Fruit fly (Drosophila melanogaster): Measurements from ENCODE around the gene CG9175.

Gene CG9175

dm6 chr2L:6124815-6125214 lies 26.0 kb upstream of the CG9175 start, which contains the start of gene Arpc4 (continued):
- TF ChIP-seq Mrtf (GFP tag; IDR thresholded peaks at IDR 0.05) = peak; percentile 59; the same call in 1 of the 3 replicates
- peak; percentile 72 for TF ChIP-seq CG4617 (GFP tag; optimal IDR thresholded peaks at IDR 0.05; ENCODE audit: borderline replicate concordance)
- peak; percentile 48; the same call in 1 of the 2 replicates for TF ChIP-seq cas (GFP tag; IDR thresholded peaks at IDR 0.05)
- peak; percentile 37 to 58 for TF ChIP-seq dpn (GFP tag; optimal IDR thresholded peaks at IDR 0.05)
- TF ChIP-seq CG10979 (tag; optimal IDR thresholded peaks at IDR 0.05) = peak; percentile 50
- TF ChIP-seq ATbp (GFP tag; optimal IDR thresholded peaks at IDR 0.05) = no peak
- TF ChIP-seq Dp (GFP tag; optimal IDR thresholded peaks at IDR 0.05) = peak; percentile 29
- TF ChIP-seq abd-A (tag; optimal IDR thresholded peaks at IDR 0.05) = no peak
- TF ChIP-seq dysf (GFP tag; IDR thresholded peaks at IDR 0.05) = peak; percentile 83
- peak; percentile 67; the same call in 2 of the 3 replicates for TF ChIP-seq CG14050 (GFP tag; IDR thresholded peaks at IDR 0.05)
- peak; percentile 53 for TF ChIP-seq CG1602 (GFP tag; optimal IDR thresholded peaks at IDR 0.05)
- TF ChIP-seq kni (GFP tag; optimal IDR thresholded peaks at IDR 0.05) = no peak
- TF ChIP-seq Doc3 (GFP tag; IDR thresholded peaks at IDR 0.05; ENCODE audit: partially characterized antibody) = no peak
- TF ChIP-seq Atf-2 (GFP tag; optimal IDR thresholded peaks at IDR 0.05) = no peak
- no peak for TF ChIP-seq grn (GFP tag; optimal IDR thresholded peaks at IDR 0.05)
- TF ChIP-seq ind (GFP tag; optimal IDR thresholded peaks at IDR 0.05) = peak; percentile 50
- no peak for TF ChIP-seq CG15011 (GFP tag; optimal IDR thresholded peaks at IDR 0.05)
- no peak for TF ChIP-seq CG17912 (GFP tag; optimal IDR thresholded peaks at IDR 0.05)
- TF ChIP-seq Hr3 (GFP tag; optimal IDR thresholded peaks at IDR 0.05) = peak; percentile 30
- TF ChIP-seq salm (tag; optimal IDR thresholded peaks at IDR 0.05) = no peak
- peak; percentile 55 for TF ChIP-seq CG8924 (tag; optimal IDR thresholded peaks at IDR 0.05)
- no peak for TF ChIP-seq hth (optimal IDR thresholded peaks at IDR 0.05)
- TF ChIP-seq Tbp (GFP tag; optimal IDR thresholded peaks at IDR 0.05) = no peak
- TF ChIP-seq nom (GFP tag; optimal IDR thresholded peaks at IDR 0.05) = no peak
- TF ChIP-seq CG17359 (tag; optimal IDR thresholded peaks at IDR 0.05) = peak; percentile 5
- no peak for TF ChIP-seq CG10959 (GFP tag; IDR thresholded peaks at IDR 0.05)
- no peak for TF ChIP-seq CG13894 (tag; optimal IDR thresholded peaks at IDR 0.05)
- no peak for TF ChIP-seq CG31388 (GFP tag; optimal IDR thresholded peaks at IDR 0.05)
- TF ChIP-seq Sin3A (optimal IDR thresholded peaks at IDR 0.05) = peak; percentile 26
- peak; percentile 71 for TF ChIP-seq E2f2 (GFP tag; IDR thresholded peaks at IDR 0.05)
- TF ChIP-seq CG10543 (GFP tag; optimal IDR thresholded peaks at IDR 0.05) = no peak
- TF ChIP-seq tgo (GFP tag; IDR thresholded peaks at IDR 0.05) = peak; percentile 74; the same call in 2 of the 3 replicates
- TF ChIP-seq ash1 (GFP tag; optimal IDR thresholded peaks at IDR 0.05) = no peak
- no peak for TF ChIP-seq zen2 (GFP tag; IDR thresholded peaks at IDR 0.05; ENCODE audit: partially characterized antibody)
- TF ChIP-seq Med (GFP tag) = peak; percentile 92
- peak; percentile 54 for TF ChIP-seq sisA (GFP tag; IDR thresholded peaks at IDR 0.05)
- TF ChIP-seq ab (GFP tag; optimal IDR thresholded peaks at IDR 0.05) = no peak
- TF ChIP-seq CG3995 (GFP tag; optimal IDR thresholded peaks at IDR 0.05) = no peak
- no peak for TF ChIP-seq CG12769 (tag; optimal IDR thresholded peaks at IDR 0.05)
- peak; percentile 36 for TF ChIP-seq Hsf (GFP tag; optimal IDR thresholded peaks at IDR 0.05)
- TF ChIP-seq zfh2 (GFP tag; optimal IDR thresholded peaks at IDR 0.05) = peak; percentile 61
- TF ChIP-seq Dek (tag; optimal IDR thresholded peaks at IDR 0.05) = peak; percentile 60
- TF ChIP-seq CG14710 (tag; optimal IDR thresholded peaks at IDR 0.05) = peak; percentile 72
- no peak for TF ChIP-seq CG4854 (GFP tag; optimal IDR thresholded peaks at IDR 0.05)
- TF ChIP-seq al (GFP tag; IDR thresholded peaks at IDR 0.05) = peak; percentile 63
- peak; percentile 33 for TF ChIP-seq CG8388 (GFP tag; optimal IDR thresholded peaks at IDR 0.05)
- peak; percentile 27 for TF ChIP-seq Spps (tag; optimal IDR thresholded peaks at IDR 0.05)
- peak; percentile 53 for TF ChIP-seq CG7786 (GFP tag; optimal IDR thresholded peaks at IDR 0.05)
- TF ChIP-seq HHEX (GFP tag; optimal IDR thresholded peaks at IDR 0.05) = no peak
- TF ChIP-seq aop (GFP tag; IDR thresholded peaks at IDR 0.05) = no peak
- peak; percentile 79 for TF ChIP-seq CG9797 (GFP tag; optimal IDR thresholded peaks at IDR 0.05)
- no peak for TF ChIP-seq onecut (GFP tag; IDR thresholded peaks at IDR 0.05)
